Worm (Caenorhabditis elegans) whole organism, late embryonic: Measurements from ENCODE around the gene gcy-36.

Experiments used
- eyg-1 ChIP-seq: sonication (generic microtip); optimal IDR thresholded peaks from 2 replicates; lab custom pipeline; 2016; ENCODE audit warnings: missing genotype, missing genetic modification characterization, missing compliant biosample characterization
- fkh-10 ChIP-seq: fragments of 150-350 bp; optimal IDR thresholded peaks from 2 replicates; lab custom pipeline; 2014; ENCODE audit warnings: missing biosample characterization, missing genetic modification reagents, missing genetic modification characterization
- hlh-6 ChIP-seq: sonication (generic microtip); optimal IDR thresholded peaks from 2 replicates; lab custom pipeline; 2016; ENCODE audit warnings: missing genotype, missing genetic modification characterization, missing compliant biosample characterization
- rnt-1 ChIP-seq: sonication (generic microtip); optimal IDR thresholded peaks from 2 replicates; lab custom pipeline; 2016; ENCODE audit warnings: missing genetic modification characterization, missing compliant biosample characterization
- tbx-7 ChIP-seq: sonication (generic microtip); optimal IDR thresholded peaks from 2 replicates; lab custom pipeline; 2016; ENCODE audit warnings: missing genotype, missing genetic modification characterization, missing compliant biosample characterization

DNA sequence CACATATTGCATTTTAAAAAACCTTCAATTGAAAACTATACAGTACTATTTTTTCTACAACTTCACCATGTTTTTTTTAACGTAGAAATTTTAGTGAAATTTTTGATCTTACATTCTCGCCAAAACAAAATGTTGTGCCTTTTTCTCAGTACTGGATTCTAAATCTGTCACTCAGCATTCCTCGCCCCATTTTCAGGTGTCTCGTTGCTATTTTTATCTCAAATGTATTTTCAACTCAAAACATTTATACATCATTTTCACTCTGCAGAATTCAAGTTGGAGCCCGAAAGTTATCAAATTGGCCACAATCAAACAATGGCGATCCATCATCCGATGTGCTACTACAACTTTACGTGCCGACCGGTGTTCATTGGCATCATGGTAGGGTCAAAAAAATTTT is 12.8 kb upstream of the gcy-36 start, which contains the start of gene sprr-1:
- no peak for TF ChIP-seq hlh-6 (tag; lab: Kevin White, UChicago)
- no peak for TF ChIP-seq eyg-1 (tag; lab: Kevin White, UChicago)
- TF ChIP-seq rnt-1 (tag; lab: Kevin White, UChicago): no peak
- no peak for TF ChIP-seq fkh-10 (GFP tag; lab: Kevin White, UChicago)
- no peak for TF ChIP-seq tbx-7 (tag; lab: Kevin White, UChicago)
